Worm (Caenorhabditis elegans) whole organism, L2 larva: ENCODE results near the gene ift-81.

ENCODE experiments used
- C34F6.9 ChIP-seq: fragments of 150-350 bp; optimal IDR thresholded peaks from 2 replicates; lab custom pipeline; 2014; ENCODE audit warnings: missing biosample characterization, missing genetic modification characterization
- F13H6.1 ChIP-seq: sonication (generic microtip); optimal IDR thresholded peaks from 2 replicates; lab custom pipeline; 2016; ENCODE audit warnings: missing genetic modification characterization, missing compliant biosample characterization
- R02D3.7 ChIP-seq: fragments of 150-350 bp; optimal IDR thresholded peaks from 2 replicates; lab custom pipeline; 2014; ENCODE audit warnings: missing biosample characterization, missing genetic modification characterization
- Y55F3AM.14 ChIP-seq: fragments of 200-800 bp; sonication (Bioruptor generic); optimal IDR thresholded peaks from 2 replicates; lab custom pipeline; 2018; ENCODE audit warnings: mild to moderate bottlenecking, missing genetic modification characterization, missing compliant biosample characterization
- alr-1 ChIP-seq: fragments of 150-350 bp; optimal IDR thresholded peaks from 2 replicates; lab custom pipeline; 2014; ENCODE audit warnings: missing biosample characterization, missing genetic modification characterization
- aly-2 ChIP-seq: fragments of 150-350 bp; optimal IDR thresholded peaks from 2 replicates; lab custom pipeline; 2014; ENCODE audit warnings: missing biosample characterization, missing genetic modification characterization
- blmp-1 ChIP-seq: sonication (generic microtip); optimal IDR thresholded peaks from 2 replicates; lab custom pipeline; 2017; ENCODE audit warnings: missing genetic modification characterization, mild to moderate bottlenecking, missing compliant biosample characterization, antibody characterized with exemption, moderate library complexity; ENCODE audit not compliant: insufficient read depth
- ceh-16 ChIP-seq: fragments of 150-350 bp; optimal IDR thresholded peaks from 2 replicates; lab custom pipeline; 2014; ENCODE audit warnings: missing biosample characterization, missing genetic modification characterization
- dmd-4 ChIP-seq: sonication (generic microtip); optimal IDR thresholded peaks from 2 replicates; lab custom pipeline; 2017; ENCODE audit warnings: missing biosample characterization, missing genetic modification characterization
- egl-27 ChIP-seq: sonication (generic microtip); optimal IDR thresholded peaks from 3 replicates; lab custom pipeline; 2017; ENCODE audit warnings: missing biosample characterization, missing genetic modification reagents, missing genetic modification characterization
- elt-3 ChIP-seq: sonication (generic microtip); optimal IDR thresholded peaks from 2 replicates; lab custom pipeline; 2017; ENCODE audit warnings: missing biosample characterization, missing genetic modification characterization
- fos-1 ChIP-seq: fragments of 150-350 bp; optimal IDR thresholded peaks from 2 replicates; lab custom pipeline; 2014; ENCODE audit warnings: missing biosample characterization, missing genetic modification characterization
- gmeb-1 ChIP-seq: fragments of 150-350 bp; optimal IDR thresholded peaks from 2 replicates; lab custom pipeline; 2014; ENCODE audit warnings: missing biosample characterization, missing genetic modification characterization
- lin-13 ChIP-seq: fragments of 150-350 bp; optimal IDR thresholded peaks from 2 replicates; lab custom pipeline; 2014; ENCODE audit warnings: missing biosample characterization, missing genetic modification reagents, missing genetic modification characterization
- nhr-12 ChIP-seq: fragments of 150-350 bp; optimal IDR thresholded peaks from 2 replicates; lab custom pipeline; 2014; ENCODE audit warnings: missing biosample characterization, missing genetic modification characterization
- nhr-129 ChIP-seq: fragments of 150-350 bp; optimal IDR thresholded peaks from 2 replicates; lab custom pipeline; 2014; ENCODE audit warnings: missing biosample characterization, missing genetic modification characterization
- nhr-21 ChIP-seq: fragments of 150-350 bp; optimal IDR thresholded peaks from 2 replicates; lab custom pipeline; 2014; ENCODE audit warnings: missing biosample characterization, missing genetic modification characterization
- nhr-237 ChIP-seq: fragments of 150-350 bp; optimal IDR thresholded peaks from 2 replicates; lab custom pipeline; 2014; ENCODE audit warnings: missing biosample characterization, missing genetic modification characterization
- nhr-25 ChIP-seq: fragments of 150-350 bp; sonication (generic microtip); optimal IDR thresholded peaks from 3 replicates; lab custom pipeline; 2014; ENCODE audit warnings: missing biosample characterization, missing genetic modification characterization
- nhr-6 ChIP-seq: fragments of 150-350 bp; optimal IDR thresholded peaks from 2 replicates; lab custom pipeline; 2014; ENCODE audit warnings: missing biosample characterization, missing genetic modification characterization
- nhr-77 ChIP-seq: fragments of 150-350 bp; optimal IDR thresholded peaks from 2 replicates; lab custom pipeline; 2014; ENCODE audit warnings: missing biosample characterization, missing genetic modification characterization
- sem-4 ChIP-seq: fragments of 150-350 bp; optimal IDR thresholded peaks from 2 replicates; lab custom pipeline; 2014; ENCODE audit warnings: missing biosample characterization, missing genetic modification reagents, missing genetic modification characterization
- sma-3 ChIP-seq: sonication (generic microtip); optimal IDR thresholded peaks from 2 replicates; lab custom pipeline; 2016; ENCODE audit warnings: missing genetic modification reagents, missing genetic modification characterization, missing compliant biosample characterization
- sma-9 ChIP-seq, 2 experiments: fragments of 150-350 bp in 1 of 2; sonication (generic microtip) in 1 of 2; optimal IDR thresholded peaks; 2 replicates each; lab custom pipeline; 2014 to 2016; ENCODE audit warnings: missing genetic modification characterization in 2 of 2, mild to moderate bottlenecking in 1 of 2, missing biosample characterization in 1 of 2, missing compliant biosample characterization in 1 of 2, missing genetic modification reagents in 1 of 2, moderate library complexity in 1 of 2
- snpc-4 ChIP-seq: fragments of 150-350 bp; optimal IDR thresholded peaks from 2 replicates; lab custom pipeline; 2014; ENCODE audit warnings: missing biosample characterization, missing genetic modification characterization
- unc-39 ChIP-seq: fragments of 150-350 bp; optimal IDR thresholded peaks from 2 replicates; lab custom pipeline; 2014; ENCODE audit warnings: missing biosample characterization, missing genetic modification characterization
- unc-55 ChIP-seq: fragments of 150-350 bp; sonication (generic microtip); optimal IDR thresholded peaks from 3 replicates; lab custom pipeline; 2014; ENCODE audit warnings: missing biosample characterization, missing genetic modification reagents, missing genetic modification characterization
- unc-62 ChIP-seq: fragments of 150-350 bp; optimal IDR thresholded peaks from 2 replicates; lab custom pipeline; 2014; ENCODE audit warnings: missing biosample characterization, missing genetic modification reagents, missing genetic modification characterization
- zag-1 ChIP-seq: fragments of 150-350 bp; optimal IDR thresholded peaks from 2 replicates; lab custom pipeline; 2014; ENCODE audit warnings: missing biosample characterization, missing genetic modification characterization
- ztf-4 ChIP-seq: fragments of 150-350 bp; optimal IDR thresholded peaks from 2 replicates; lab custom pipeline; 2014; ENCODE audit warnings: missing biosample characterization, missing genetic modification characterization

Gene ift-81

DNA sequence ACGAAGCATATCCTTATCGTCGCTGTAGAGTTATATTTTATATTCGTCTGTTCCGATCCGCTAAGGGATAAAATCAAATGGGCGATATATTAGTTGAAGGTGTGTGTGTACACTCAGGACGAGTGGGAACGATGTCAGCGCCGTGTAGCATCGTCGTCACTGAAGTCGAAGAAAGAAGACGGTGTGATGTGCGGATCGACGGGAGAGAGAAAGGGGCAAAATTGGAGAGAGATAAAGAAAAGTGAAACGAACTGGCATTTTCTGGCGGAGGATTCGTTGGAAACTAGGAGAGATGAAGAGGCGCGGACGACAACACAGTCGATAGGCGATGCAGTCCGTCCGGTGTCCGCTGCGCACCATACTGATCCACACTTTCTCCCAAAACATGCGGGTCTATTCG lies 39.6 kb downstream of the ift-81 start, which contains the start of gene C26B9.3:
Gene C26B9.3 (plus strand): TSS at position 343 of the 400 bp plus-strand sequence.
- TF ChIP-seq nhr-77 (tag; lab: Kevin White, UChicago): no peak
- no peak for TF ChIP-seq nhr-6 (tag; lab: Kevin White, UChicago)
- no peak for TF ChIP-seq F13H6.1 (tag; lab: Kevin White, UChicago)
- no peak for TF ChIP-seq snpc-4 (tag; lab: Kevin White, UChicago)
- peak; percentile 87 for TF ChIP-seq blmp-1 (tag; lab: Kevin White, UChicago)
- TF ChIP-seq fos-1 (tag; lab: Kevin White, UChicago): peak; percentile 14
- no peak for TF ChIP-seq nhr-129 (tag; lab: Kevin White, UChicago)
- TF ChIP-seq nhr-21 (tag; lab: Kevin White, UChicago): peak; percentile 24

DNA sequence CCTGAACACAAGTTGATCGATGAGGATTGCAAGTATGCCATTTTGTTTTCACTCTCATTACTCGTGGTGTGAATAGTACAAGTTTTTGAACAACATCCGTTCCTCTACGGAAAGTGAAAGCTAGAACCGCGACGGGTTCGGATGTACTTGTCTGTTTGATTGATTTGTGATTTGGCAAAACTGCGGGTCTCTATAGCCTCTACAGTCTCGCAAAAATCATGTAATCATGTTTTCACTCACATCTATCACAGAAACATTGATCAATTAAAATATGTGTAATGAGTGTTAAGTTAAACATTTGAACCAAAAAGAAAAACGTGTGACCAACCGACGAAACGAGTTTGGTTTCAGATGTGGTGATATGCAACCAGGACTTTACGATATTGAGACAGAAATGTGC lies 41.0 kb downstream of the ift-81 start:
- TF ChIP-seq sem-4 (tag; lab: Kevin White, UChicago) (no peak), nhr-25 (tag; lab: Kevin White, UChicago) (peak; percentile 69), nhr-77 (tag; lab: Kevin White, UChicago) (no peak), F13H6.1 (tag; lab: Kevin White, UChicago) (no peak), egl-27 (peak; percentile 15), nhr-21 (tag; lab: Kevin White, UChicago) (peak; percentile 17), blmp-1 (tag; lab: Kevin White, UChicago) (peak; percentile 94), sma-3 (peak; percentile 16), aly-2 (tag; lab: Kevin White, UChicago) (no peak), sma-9 (GFP tag; optimal IDR thresholded peaks at IDR 0.05; lab: Kevin White, UChicago) (peak; percentile 45), sma-9 (tag; optimal IDR thresholded peaks at IDR 0.05; lab: Kevin White, UChicago) (no peak), dmd-4 (tag; lab: Kevin White, UChicago) (no peak), unc-62 (peak; percentile 9)

DNA sequence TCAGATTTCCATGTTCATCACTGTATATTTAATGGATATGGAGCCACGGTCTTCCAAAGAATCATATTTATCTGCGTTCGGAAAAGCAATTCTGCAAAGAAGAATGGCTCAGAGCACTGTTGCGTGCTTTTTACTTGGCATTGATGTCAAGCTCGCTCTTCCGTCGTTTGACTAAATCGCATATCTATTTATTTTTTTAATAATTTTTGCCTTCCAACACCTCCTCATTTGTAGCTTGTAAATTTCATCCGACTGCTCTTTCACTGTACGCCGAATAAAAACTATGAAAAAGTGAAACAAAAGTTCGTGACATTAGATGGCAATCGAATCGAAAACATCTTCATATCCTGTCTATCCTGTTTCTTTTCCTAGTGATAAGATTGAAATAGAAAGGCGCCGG lies 41.5 kb downstream of the ift-81 start, which contains the start of gene C26B9.2:
Gene C26B9.2 (plus strand): TSS at position 301 of the 400 bp plus-strand sequence.
- TF ChIP-seq R02D3.7 (tag; lab: Kevin White, UChicago) (no peak), nhr-237 (no peak), blmp-1 (tag; lab: Kevin White, UChicago) (no peak), aly-2 (tag; lab: Kevin White, UChicago) (no peak), sem-4 (tag; lab: Kevin White, UChicago) (no peak), nhr-25 (tag; lab: Kevin White, UChicago) (no peak), ceh-16 (tag; lab: Kevin White, UChicago) (no peak), unc-39 (no peak), Y55F3AM.14 (no peak), nhr-12 (tag; lab: Kevin White, UChicago) (no peak)

DNA sequence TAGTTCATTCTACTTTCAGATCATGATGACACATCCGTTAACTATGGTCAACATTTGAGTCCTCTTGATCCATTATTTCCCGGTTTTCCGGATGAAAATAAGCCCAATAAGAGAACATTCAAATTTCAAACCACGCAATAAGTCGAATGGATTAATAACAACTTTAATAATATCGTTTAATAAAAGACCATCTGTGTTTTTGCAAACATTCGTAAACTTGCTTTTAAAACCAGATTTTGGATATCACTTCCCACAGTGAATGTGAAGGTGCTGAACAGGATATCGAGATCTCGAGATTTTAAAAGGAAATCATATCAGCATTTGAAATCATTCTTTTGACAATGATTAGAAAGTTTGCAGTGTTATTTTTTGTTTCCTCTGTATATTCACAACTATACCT lies 43.6 kb downstream of the ift-81 start, which contains the start of gene C26B9.7:
Gene C26B9.7 (plus strand): TSS at position 301 of the 400 bp plus-strand sequence.
- no peak for TF ChIP-seq R02D3.7 (tag; lab: Kevin White, UChicago)
- TF ChIP-seq sma-3: no peak
- TF ChIP-seq alr-1 (tag; lab: Kevin White, UChicago): no peak
- no peak for TF ChIP-seq sma-9 (GFP tag; optimal IDR thresholded peaks at IDR 0.05; lab: Kevin White, UChicago)
- no peak for TF ChIP-seq sma-9 (tag; optimal IDR thresholded peaks at IDR 0.05; lab: Kevin White, UChicago)

DNA sequence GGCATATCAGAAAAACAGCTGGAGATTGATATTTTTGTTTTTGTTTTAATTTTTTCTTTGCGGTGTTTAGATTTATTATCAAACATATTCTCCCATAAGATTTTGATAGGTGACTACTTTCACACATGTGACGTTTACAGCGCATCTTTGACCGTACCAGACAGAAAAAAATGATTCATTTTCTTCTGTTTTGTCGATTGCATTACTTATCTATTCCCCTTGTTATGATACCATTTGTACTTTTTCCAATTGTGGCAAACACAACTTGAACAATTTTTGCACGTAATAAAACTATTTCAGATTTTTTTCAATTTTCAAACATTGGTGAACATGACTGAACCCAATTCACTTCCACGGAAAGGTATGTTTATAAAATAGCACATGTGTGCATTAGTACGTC lies 45.9 kb downstream of the ift-81 start, which contains the start of gene C26B9.1:
Gene C26B9.1 (plus strand): TSS at position 301 of the 400 bp plus-strand sequence.
- TF ChIP-seq zag-1 (tag; lab: Kevin White, UChicago) (no peak), elt-3 (tag; lab: Kevin White, UChicago) (no peak), nhr-6 (tag; lab: Kevin White, UChicago) (no peak), gmeb-1 (no peak), lin-13 (GFP tag; lab: Kevin White, UChicago) (no peak), nhr-25 (tag; lab: Kevin White, UChicago) (no peak), ztf-4 (tag; lab: Kevin White, UChicago) (no peak), F13H6.1 (tag; lab: Kevin White, UChicago) (no peak), alr-1 (tag; lab: Kevin White, UChicago) (no peak), fos-1 (tag; lab: Kevin White, UChicago) (no peak), ceh-16 (tag; lab: Kevin White, UChicago) (no peak), sma-9 (GFP tag; optimal IDR thresholded peaks at IDR 0.05; lab: Kevin White, UChicago) (peak; percentile 24), sma-9 (tag; optimal IDR thresholded peaks at IDR 0.05; lab: Kevin White, UChicago) (no peak), C34F6.9 (tag; lab: Kevin White, UChicago) (peak; percentile 14)

DNA sequence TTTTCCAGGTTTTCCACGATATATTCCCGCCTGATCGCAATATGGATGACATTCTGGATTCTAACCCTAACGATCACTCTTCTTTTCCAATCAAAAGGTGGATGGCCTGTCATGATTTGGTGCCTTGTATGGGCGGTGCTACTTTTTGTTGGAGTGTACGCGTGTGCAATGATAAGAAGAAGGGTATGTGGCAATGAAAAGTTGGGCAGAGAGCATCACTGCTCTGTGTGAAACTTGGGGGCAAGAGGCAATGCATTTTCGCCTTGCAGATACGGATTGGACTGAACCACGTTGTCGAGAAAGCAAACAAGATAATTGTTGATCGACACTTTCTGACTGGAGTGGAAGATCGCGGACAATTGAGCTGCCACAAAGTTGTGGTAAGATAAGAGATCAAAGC lies 47.9 kb downstream of the ift-81 start:
- TF ChIP-seq unc-55 (no peak), zag-1 (tag; lab: Kevin White, UChicago) (no peak), fos-1 (tag; lab: Kevin White, UChicago) (peak; percentile 10), unc-62 (no peak)
- TF ChIP-seq, all 48 proteins: peak for 1
